Fruit fly (Drosophila melanogaster) whole organism, adult: ENCODE data around the gene Jwa.
A peak's percentile ranks its signal among the peaks of the same experiment; 100 is the strongest.

Experiments
- CG11617 ChIP-seq: fragments of 200-800 bp; sonication (Bioruptor generic); optimal IDR thresholded peaks from 2 replicates; lab custom pipeline; 2017; ENCODE audit warnings: mild to moderate bottlenecking, missing biosample characterization, missing genetic modification reagents, missing genetic modification characterization
- CG12768 ChIP-seq: fragments of 200-800 bp; sonication (Bioruptor generic); optimal IDR thresholded peaks from 2 replicates; lab custom pipeline; 2017; ENCODE audit warnings: missing biosample characterization, missing genetic modification characterization, mild to moderate bottlenecking, moderate library complexity, missing genetic modification reagents
- CG14711 ChIP-seq: fragments of 200-800 bp; sonication (Bioruptor generic); optimal IDR thresholded peaks from 2 replicates; lab custom pipeline; 2018; ENCODE audit warnings: missing biosample characterization, mild to moderate bottlenecking, missing genetic modification characterization, moderate library complexity
- CG1620 ChIP-seq: fragments of 200-800 bp; sonication (Bioruptor generic); optimal IDR thresholded peaks from 2 replicates; lab custom pipeline; 2016; ENCODE audit warnings: missing biosample characterization, missing genetic modification characterization
- CG33017 ChIP-seq: fragments of 200-800 bp; sonication (Bioruptor generic); optimal IDR thresholded peaks from 2 replicates; lab custom pipeline; 2018; ENCODE audit warnings: missing biosample characterization, mild to moderate bottlenecking, missing genetic modification characterization, moderate library complexity
- CG5204 ChIP-seq: fragments of 200-800 bp; sonication (Bioruptor generic); optimal IDR thresholded peaks from 2 replicates; lab custom pipeline; 2016; ENCODE audit warnings: missing biosample characterization, missing genetic modification characterization
- CG7045 ChIP-seq: fragments of 200-800 bp; sonication (Bioruptor generic); optimal IDR thresholded peaks from 2 replicates; lab custom pipeline; 2017; ENCODE audit warnings: missing biosample characterization, mild to moderate bottlenecking, missing genetic modification characterization
- CG7101 ChIP-seq: fragments of 200-800 bp; sonication (Bioruptor generic); optimal IDR thresholded peaks from 2 replicates; lab custom pipeline; 2018; ENCODE audit warnings: missing biosample characterization, mild to moderate bottlenecking, missing genetic modification characterization, moderate library complexity
- Clk ChIP-seq: fragments of 200-800 bp; sonication (Bioruptor generic); optimal IDR thresholded peaks from 2 replicates; lab custom pipeline; 2017; ENCODE audit warnings: missing biosample characterization, missing genetic modification characterization
- Crg-1 ChIP-seq: fragments of 200-800 bp; sonication (Bioruptor generic); optimal IDR thresholded peaks from 2 replicates; lab custom pipeline; 2016; ENCODE audit warnings: missing biosample characterization, missing genetic modification characterization
- Hr96 ChIP-seq: fragments of 200-800 bp; sonication (Bioruptor generic); optimal IDR thresholded peaks from 2 replicates; lab custom pipeline; 2016; ENCODE audit warnings: missing biosample characterization, missing genetic modification characterization
- Mnt ChIP-seq: fragments of 200-800 bp; sonication (Bioruptor generic); optimal IDR thresholded peaks from 2 replicates; lab custom pipeline; 2016; ENCODE audit warnings: missing biosample characterization, mild to moderate bottlenecking, missing genetic modification characterization
- bab1 ChIP-seq: fragments of 200-800 bp; sonication (Bioruptor generic); optimal IDR thresholded peaks from 3 replicates; lab custom pipeline; 2019; ENCODE audit warnings: missing biosample characterization, mild to moderate bottlenecking, missing genetic modification characterization, moderate library complexity
- cic ChIP-seq: fragments of 200-800 bp; sonication (Bioruptor generic); optimal IDR thresholded peaks from 2 replicates; lab custom pipeline; 2017; ENCODE audit warnings: missing biosample characterization, mild to moderate bottlenecking, missing genetic modification characterization, moderate library complexity
- cnc ChIP-seq, 2 experiments: fragments of >200 bp; optimal IDR thresholded peaks; 2 replicates each; lab custom pipeline; 2017
- kay ChIP-seq: fragments of 200-800 bp; sonication (Bioruptor generic); peaks from one replicate; lab custom pipeline; 2016; ENCODE audit warnings: missing biosample characterization, missing genetic modification characterization, borderline replicate concordance
- ovo ChIP-seq: fragments of 200-800 bp; sonication (Bioruptor generic); optimal IDR thresholded peaks from 2 replicates; lab custom pipeline; 2016; ENCODE audit warnings: missing biosample characterization, missing genetic modification characterization
- pad ChIP-seq: fragments of 200-800 bp; sonication (Bioruptor generic); optimal IDR thresholded peaks from 3 replicates; lab custom pipeline; 2017; ENCODE audit warnings: missing biosample characterization, missing genetic modification characterization, mild to moderate bottlenecking, moderate library complexity, missing genetic modification reagents
- tj ChIP-seq: fragments of 200-800 bp; sonication (Bioruptor generic); optimal IDR thresholded peaks from 3 replicates; lab custom pipeline; 2017; ENCODE audit warnings: missing biosample characterization, mild to moderate bottlenecking, missing genetic modification characterization, moderate library complexity
- toe ChIP-seq: fragments of 200-800 bp; sonication (Bioruptor generic); optimal IDR thresholded peaks from 2 replicates; lab custom pipeline; 2016; ENCODE audit warnings: missing biosample characterization, missing genetic modification characterization

Jwa gene

DNA sequence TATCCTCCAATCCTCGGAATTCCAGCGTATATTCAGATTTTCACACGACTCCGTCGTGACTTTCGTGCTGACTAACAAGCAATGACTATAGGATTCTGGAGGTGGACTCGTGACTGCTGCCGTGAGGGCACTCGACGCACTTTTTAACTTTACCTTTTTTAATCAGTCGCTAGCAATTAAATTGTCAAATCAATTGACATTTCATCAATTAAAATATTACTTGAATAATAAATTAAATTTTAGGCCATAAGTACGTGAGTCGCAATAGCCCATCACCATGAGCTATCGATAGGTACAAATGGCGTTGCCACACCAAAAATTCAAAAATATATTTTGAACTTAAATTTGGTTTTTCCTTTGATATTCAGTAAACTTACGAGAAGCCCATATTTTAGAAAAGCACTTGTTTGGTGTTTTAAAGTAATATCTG is at the start of gene Jwa:
Jwa (minus strand) TSS at position 87 of the 430 bp plus-strand sequence.
- TF ChIP-seq bab1 (peak; percentile 82), pad (GFP tag; lab: Kevin White, UChicago) (peak; percentile 63), Mnt (GFP tag; lab: Kevin White, UChicago) (peak; percentile 94), CG14711 (tag; lab: Kevin White, UChicago) (peak; percentile 71), ovo (peak; percentile 75), CG7101 (tag; lab: Kevin White, UChicago) (peak; percentile 94), Crg-1 (GFP tag; lab: Kevin White, UChicago) (peak; percentile 93), CG1620 (GFP tag; lab: Kevin White, UChicago) (peak; percentile 94), CG12768 (GFP tag; lab: Kevin White, UChicago) (peak; percentile 78), CG7045 (peak; percentile 72), tj (GFP tag; lab: Kevin White, UChicago) (peak; percentile 82), CG33017 (tag; lab: Kevin White, UChicago) (peak; percentile 89), kay (GFP tag; lab: Kevin White, UChicago) (no peak), Clk (GFP tag; lab: Kevin White, UChicago) (peak; percentile 84), CG5204 (no peak), toe (peak; percentile 91), cic (GFP tag; lab: Kevin White, UChicago) (peak; percentile 30), CG11617 (GFP tag; lab: Kevin White, UChicago) (peak; percentile 88), cnc (optimal IDR thresholded peaks at IDR 0.05; lab: Kevin White, UChicago) (no peak), Hr96 (no peak)

DNA sequence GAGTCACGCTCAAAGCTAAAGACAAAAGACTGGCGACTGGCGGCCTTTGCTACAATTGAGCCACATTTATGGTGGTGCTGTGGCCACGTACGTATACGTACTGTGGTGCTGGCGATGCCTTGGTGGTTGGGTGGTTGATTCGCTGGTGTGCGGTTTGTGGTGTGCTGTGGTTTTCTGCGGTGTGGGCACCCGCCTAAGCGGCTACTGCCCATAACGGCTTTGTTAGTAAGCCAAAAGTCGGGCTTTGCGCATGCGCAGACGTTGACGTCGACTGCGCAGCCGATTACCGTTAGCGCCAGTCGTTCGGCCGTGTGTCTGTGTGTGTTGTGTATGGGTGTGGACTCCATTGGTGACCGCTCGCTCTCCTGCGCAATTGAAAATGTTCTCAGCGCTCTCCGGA is 47.7 kb upstream of the Jwa start:
- no peak for TF ChIP-seq cic (GFP tag; lab: Kevin White, UChicago)
- no peak for TF ChIP-seq ovo
- TF ChIP-seq kay (GFP tag; lab: Kevin White, UChicago), result no peak
- no peak for TF ChIP-seq CG14711 (tag; lab: Kevin White, UChicago)
- TF ChIP-seq CG33017 (tag; lab: Kevin White, UChicago), result no peak
- TF ChIP-seq Crg-1 (GFP tag; lab: Kevin White, UChicago), result no peak
- TF ChIP-seq CG7101 (tag; lab: Kevin White, UChicago), result no peak
- TF ChIP-seq CG1620 (GFP tag; lab: Kevin White, UChicago), result no peak
- TF ChIP-seq Clk (GFP tag; lab: Kevin White, UChicago), result no peak
- no peak for TF ChIP-seq tj (GFP tag; lab: Kevin White, UChicago)
- no peak for TF ChIP-seq CG7045
- no peak for TF ChIP-seq CG5204
- no peak for TF ChIP-seq bab1
- no peak for TF ChIP-seq Hr96
- no peak for TF ChIP-seq toe
- no peak for TF ChIP-seq Mnt (GFP tag; lab: Kevin White, UChicago)
- no peak for TF ChIP-seq cnc (optimal IDR thresholded peaks at IDR 0.05; lab: Kevin White, UChicago)
- TF ChIP-seq CG12768 (GFP tag; lab: Kevin White, UChicago), result no peak
- TF ChIP-seq CG11617 (GFP tag; lab: Kevin White, UChicago), result no peak

DNA sequence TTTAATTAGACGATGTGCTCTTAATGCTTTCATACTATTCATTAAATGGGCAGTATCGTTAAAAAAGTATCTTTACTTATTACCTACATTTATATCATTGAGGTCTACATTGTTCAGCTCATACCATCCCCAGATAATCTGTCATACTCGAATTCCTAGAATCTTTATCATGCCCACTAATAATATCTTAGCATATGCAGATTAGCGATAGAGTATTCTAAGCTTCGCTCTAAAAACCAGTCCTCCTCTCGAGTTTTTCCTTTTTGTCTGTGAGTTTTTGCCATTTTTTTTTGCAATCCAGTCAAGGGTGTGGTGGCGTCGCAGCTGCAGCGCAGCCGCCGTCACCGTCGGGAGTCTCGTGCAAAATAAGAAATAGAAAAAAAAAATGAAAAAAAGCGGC is 47.3 kb upstream of the Jwa start:
- no peak for TF ChIP-seq cnc (optimal IDR thresholded peaks at IDR 0.05; lab: Kevin White, UChicago)
- TF ChIP-seq Clk (GFP tag; lab: Kevin White, UChicago), result no peak
- no peak for TF ChIP-seq tj (GFP tag; lab: Kevin White, UChicago)
- no peak for TF ChIP-seq ovo
- no peak for TF ChIP-seq CG1620 (GFP tag; lab: Kevin White, UChicago)
- no peak for TF ChIP-seq kay (GFP tag; lab: Kevin White, UChicago)
- TF ChIP-seq bab1, result no peak
- no peak for TF ChIP-seq CG11617 (GFP tag; lab: Kevin White, UChicago)
- no peak for TF ChIP-seq CG12768 (GFP tag; lab: Kevin White, UChicago)
- TF ChIP-seq toe, result no peak
- TF ChIP-seq Crg-1 (GFP tag; lab: Kevin White, UChicago), result no peak
- TF ChIP-seq CG7045, result no peak
- TF ChIP-seq pad (GFP tag; lab: Kevin White, UChicago), result no peak
- TF ChIP-seq CG5204, result no peak

DNA sequence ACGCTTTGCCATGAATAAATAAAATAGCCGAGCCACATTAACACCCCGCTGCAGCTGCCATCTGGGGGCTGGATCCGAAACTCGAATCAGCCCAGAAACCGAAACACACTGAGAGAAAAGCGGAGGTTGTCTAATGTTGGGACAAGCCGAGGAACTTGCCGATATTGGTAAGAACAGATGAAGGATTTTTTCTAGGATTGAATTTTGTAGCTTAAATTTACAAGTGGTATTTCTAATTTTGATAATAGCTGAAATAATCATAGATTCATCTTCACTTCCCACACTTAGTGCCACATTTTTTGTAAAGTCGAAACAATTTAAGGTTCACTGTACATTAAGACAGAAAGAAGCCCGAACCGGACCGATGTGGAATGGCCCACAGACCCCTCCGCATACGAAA is 46.5 kb upstream of the Jwa start:
- TF ChIP-seq CG12768 (GFP tag; lab: Kevin White, UChicago), result no peak
- no peak for TF ChIP-seq kay (GFP tag; lab: Kevin White, UChicago)
- no peak for TF ChIP-seq cnc (optimal IDR thresholded peaks at IDR 0.05; lab: Kevin White, UChicago)
- no peak for TF ChIP-seq CG7045

DNA sequence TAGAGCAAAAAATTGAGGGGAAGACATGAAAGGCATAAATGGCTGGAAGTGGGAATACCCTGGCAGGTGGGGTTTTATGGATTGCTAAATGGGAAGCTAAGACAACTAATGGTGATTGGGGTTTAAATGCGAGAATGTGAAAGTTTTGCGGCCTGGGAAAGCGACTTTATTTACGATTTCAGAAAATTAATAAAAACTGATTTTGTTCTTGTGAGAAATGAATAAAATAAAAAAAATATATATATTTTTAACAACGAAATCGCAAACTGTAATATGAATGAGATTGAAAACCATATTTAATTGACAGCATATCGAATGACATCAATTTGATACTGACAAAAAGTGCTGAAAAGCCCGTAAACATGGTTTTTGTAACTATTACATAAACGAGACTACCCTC is 45.8 kb upstream of the Jwa start:
- TF ChIP-seq cnc (optimal IDR thresholded peaks at IDR 0.05; lab: Kevin White, UChicago) (no peak), CG14711 (tag; lab: Kevin White, UChicago) (no peak), Mnt (GFP tag; lab: Kevin White, UChicago) (no peak), toe (no peak), kay (GFP tag; lab: Kevin White, UChicago) (no peak), CG5204 (no peak), CG7101 (tag; lab: Kevin White, UChicago) (no peak), ovo (no peak)

DNA sequence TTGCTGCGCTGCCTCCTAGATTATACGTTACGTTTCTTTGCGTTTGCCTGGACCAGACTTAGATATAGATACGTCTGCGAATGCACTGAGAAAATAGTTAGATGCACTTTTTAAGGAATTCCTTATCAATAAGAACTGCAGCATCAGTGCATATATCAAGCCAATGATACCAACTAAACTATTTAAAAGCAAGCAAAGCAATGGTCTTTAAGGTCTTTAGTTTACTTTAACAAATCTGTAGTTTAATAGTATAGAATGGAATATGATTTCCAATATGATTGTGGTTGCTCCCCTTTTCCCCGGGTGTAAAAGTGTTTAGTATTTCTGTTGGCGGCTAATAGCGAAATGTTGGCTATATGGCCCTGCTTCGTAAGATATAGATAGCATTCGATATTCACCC is 41.2 kb upstream of the Jwa start:
- TF ChIP-seq bab1 (no peak), Mnt (GFP tag; lab: Kevin White, UChicago) (no peak), CG5204 (no peak), cnc (optimal IDR thresholded peaks at IDR 0.05; lab: Kevin White, UChicago) (no peak)

DNA sequence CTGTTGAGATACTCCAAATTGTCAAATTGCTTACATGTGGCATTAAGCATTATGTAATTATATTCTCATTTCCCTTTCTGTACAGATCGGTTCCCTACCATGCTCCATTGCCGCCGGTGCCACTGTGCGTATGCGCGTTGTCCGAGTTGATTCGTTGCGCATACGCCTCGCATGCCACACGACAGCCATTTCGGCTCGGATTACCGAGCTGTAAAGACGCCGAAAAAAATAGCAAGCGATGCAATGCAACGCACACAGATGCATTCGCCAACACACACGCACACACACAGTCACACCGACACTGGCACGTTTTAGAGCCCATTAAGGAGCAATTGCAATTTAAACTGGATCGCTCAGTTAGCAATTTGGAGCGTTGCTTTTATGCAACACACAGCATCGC is 40.0 kb upstream of the Jwa start:
- TF ChIP-seq kay (GFP tag; lab: Kevin White, UChicago) (no peak), CG33017 (tag; lab: Kevin White, UChicago) (no peak), Hr96 (no peak)
